Fruit fly (Drosophila melanogaster): ENCODE measurements around the gene twe.
A peak's percentile ranks its signal among the peaks of the same experiment; 100 is the strongest.

DNA sequence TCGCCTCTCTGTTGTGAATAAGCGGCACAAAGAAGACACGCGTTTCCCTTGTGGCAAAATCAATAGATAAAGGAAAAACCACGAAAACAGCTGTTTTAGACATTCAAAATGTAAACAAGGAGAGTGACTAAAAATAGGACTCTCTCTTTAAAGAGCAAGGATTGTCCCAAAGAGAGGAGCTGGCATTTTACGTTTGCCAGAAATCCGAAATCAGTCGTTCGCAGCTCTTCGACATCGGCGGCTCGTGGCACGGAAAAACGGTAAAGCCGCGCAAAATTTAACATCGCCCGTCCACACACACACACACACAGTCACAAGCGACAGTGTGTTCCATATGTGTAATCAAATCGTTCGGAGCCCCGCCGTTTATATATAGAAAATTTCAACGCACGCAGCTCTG is 30.4 kb downstream of the twe start, which contains the start of gene Ca-Ma2d:
- TF ChIP-seq CG11902 (GFP tag; optimal IDR thresholded peaks at IDR 0.05) (no peak), CG6854 (GFP tag; optimal IDR thresholded peaks at IDR 0.05) (no peak), CG10669 (GFP tag; optimal IDR thresholded peaks at IDR 0.05) (no peak), CG9139 (GFP tag; optimal IDR thresholded peaks at IDR 0.05) (no peak), CG6792 (GFP tag; optimal IDR thresholded peaks at IDR 0.05) (no peak), CG32006 (GFP tag; optimal IDR thresholded peaks at IDR 0.05) (no peak), OdsH (GFP tag; optimal IDR thresholded peaks at IDR 0.05) (no peak), Gug (GFP tag; IDR thresholded peaks at IDR 0.05) (no peak), Eip78C (GFP tag) (peak; percentile 30), CG6808 (GFP tag; optimal IDR thresholded peaks at IDR 0.05) (no peak), Met (GFP tag; optimal IDR thresholded peaks at IDR 0.05) (no peak)

Measured in whole organism, prepupa.